ENCODE assay signal across 5 fruit fly cellular contexts in the genomic region with DNA sequence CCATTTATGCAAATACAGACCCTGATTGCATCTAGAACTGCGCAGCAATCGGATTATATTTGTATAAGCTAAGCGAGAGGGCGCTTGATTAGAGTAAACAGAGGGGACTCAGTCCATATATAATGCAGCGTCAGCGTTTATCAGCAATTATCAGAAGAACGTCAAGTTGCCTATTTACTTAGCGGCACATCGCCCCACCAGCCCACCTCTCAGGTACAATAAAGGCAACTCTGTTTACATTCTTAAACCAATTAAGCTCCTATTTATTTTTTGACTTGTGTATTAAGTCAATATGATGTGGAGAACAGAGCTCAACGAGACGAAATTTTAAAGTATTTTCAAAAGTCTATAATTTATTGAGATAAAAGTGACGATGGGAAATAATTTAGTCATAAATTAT.
TF ChIP-seq lines count a peak whose summit lies in the region.

No protein-coding gene starts in this region.

TF ChIP-seq in whole organism, adult, 20 proteins besides CTCF, POLR2A, EP300 and RAD21 (continued from another document):
- peak; percentile 56 for TF ChIP-seq bab1 (GFP tag; optimal IDR thresholded peaks at IDR 0.05; lab: Kevin White, UChicago)
- peak; percentile 99 for TF ChIP-seq CG1620 (GFP tag; optimal IDR thresholded peaks at IDR 0.05; lab: Kevin White, UChicago)
- TF ChIP-seq Crg-1 (GFP tag; optimal IDR thresholded peaks at IDR 0.05; lab: Kevin White, UChicago), result peak; percentile 100
TF ChIP-seq in whole organism, adult: peak in this region for 20.

TF ChIP-seq in whole organism, embryonic, 481 proteins besides CTCF, POLR2A, EP300 and RAD21 (continued from another document and continues in another):
- no peak for TF ChIP-seq vnd (GFP tag; IDR thresholded peaks at IDR 0.05; lab: Robert Waterston, UW; ENCODE audit: partially characterized antibody)
- TF ChIP-seq br (optimal IDR thresholded peaks at IDR 0.05; lab: Kevin White, UChicago), result no peak
- TF ChIP-seq ranshi (GFP tag; IDR thresholded peaks at IDR 0.05; lab: Robert Waterston, UW), result peak; percentile 75
- TF ChIP-seq gcm2 (GFP tag; optimal IDR thresholded peaks at IDR 0.05; lab: Kevin White, UChicago), result no peak
- TF ChIP-seq unpg (GFP tag; optimal IDR thresholded peaks at IDR 0.05; lab: Kevin White, UChicago), result peak; percentile 78
- peak; percentile 82 for TF ChIP-seq CG5180 (GFP tag; optimal IDR thresholded peaks at IDR 0.05; lab: Kevin White, UChicago)
- TF ChIP-seq Camta (GFP tag; optimal IDR thresholded peaks at IDR 0.05; lab: Kevin White, UChicago), result peak; percentile 82
- TF ChIP-seq CG9437 (GFP tag; optimal IDR thresholded peaks at IDR 0.05; lab: Kevin White, UChicago), result no peak
- no peak for TF ChIP-seq HLH54F (GFP tag; optimal IDR thresholded peaks at IDR 0.05; lab: Kevin White, UChicago)
- no peak for TF ChIP-seq CG2129 (GFP tag; IDR thresholded peaks at IDR 0.05; lab: Robert Waterston, UW; ENCODE audit: partially characterized antibody)
- peak; percentile 26 for TF ChIP-seq Myb (GFP tag; optimal IDR thresholded peaks at IDR 0.05; lab: Kevin White, UChicago)
- peak; percentile 18 for TF ChIP-seq fd102C (GFP tag; optimal IDR thresholded peaks at IDR 0.05; lab: Kevin White, UChicago)
- TF ChIP-seq CG4282 (GFP tag; optimal IDR thresholded peaks at IDR 0.05; lab: Kevin White, UChicago), result no peak
- TF ChIP-seq dan (GFP tag; IDR thresholded peaks at IDR 0.05; lab: Robert Waterston, UW), result no peak
- TF ChIP-seq kay (GFP tag; optimal IDR thresholded peaks at IDR 0.05; lab: Kevin White, UChicago), result peak; percentile 90
- TF ChIP-seq fu2 (GFP tag; optimal IDR thresholded peaks at IDR 0.05; lab: Kevin White, UChicago), result no peak
- peak; percentile 79 for TF ChIP-seq Sry-β (GFP tag; optimal IDR thresholded peaks at IDR 0.05; lab: Kevin White, UChicago)
- TF ChIP-seq vvl (GFP tag; IDR thresholded peaks at IDR 0.05; lab: Robert Waterston, UW), result peak; percentile 72
- peak; percentile 93 for TF ChIP-seq Blimp-1 (GFP tag; optimal IDR thresholded peaks at IDR 0.05; lab: Kevin White, UChicago)
- TF ChIP-seq jigr1 (GFP tag; IDR thresholded peaks at IDR 0.05; lab: Robert Waterston, UW), result no peak
- peak; percentile 52; the same call in 1 of the 3 replicates for TF ChIP-seq CG2199 (GFP tag; IDR thresholded peaks at IDR 0.05; lab: Robert Waterston, UW)
- peak; percentile 50 for TF ChIP-seq Ptx1 (GFP tag; IDR thresholded peaks at IDR 0.05; lab: Robert Waterston, UW)
- no peak for TF ChIP-seq insv (GFP tag; optimal IDR thresholded peaks at IDR 0.05; lab: Kevin White, UChicago)
- TF ChIP-seq mam (GFP tag; optimal IDR thresholded peaks at IDR 0.05; lab: Kevin White, UChicago), result peak; percentile 62
- no peak for TF ChIP-seq B-H2 (GFP tag; optimal IDR thresholded peaks at IDR 0.05; lab: Kevin White, UChicago)
- no peak for TF ChIP-seq Dfd (GFP tag; optimal IDR thresholded peaks at IDR 0.05; lab: Kevin White, UChicago)
- TF ChIP-seq CG15601 (tag; optimal IDR thresholded peaks at IDR 0.05; lab: Kevin White, UChicago), result peak; percentile 48
- peak; percentile 61 for TF ChIP-seq gsb (GFP tag; IDR thresholded peaks at IDR 0.05; lab: Robert Waterston, UW)
- TF ChIP-seq eve (GFP tag; optimal IDR thresholded peaks at IDR 0.05; lab: Kevin White, UChicago), result peak in 1 of 2 experiments; percentile 47
- peak; percentile 91 for TF ChIP-seq CG10654 (GFP tag; optimal IDR thresholded peaks at IDR 0.05; lab: Kevin White, UChicago)
- peak; percentile 34 for TF ChIP-seq CG4707 (GFP tag; optimal IDR thresholded peaks at IDR 0.05; lab: Kevin White, UChicago)

TF ChIP-seq in whole organism, prepupa, 60 proteins besides CTCF, POLR2A, EP300 and RAD21 (continued from another document and continues in another):
- TF ChIP-seq CG11294 (GFP tag; IDR thresholded peaks at IDR 0.05; lab: Robert Waterston, UW) (peak; percentile 53; the same call in 1 of the 2 replicates), CG10631 (GFP tag; optimal IDR thresholded peaks at IDR 0.05; lab: Kevin White, UChicago) (peak; percentile 92), cyc (GFP tag; optimal IDR thresholded peaks at IDR 0.05; lab: Kevin White, UChicago) (peak; percentile 58), vri (GFP tag; optimal IDR thresholded peaks at IDR 0.05; lab: Kevin White, UChicago) (peak; percentile 96), Sox14 (GFP tag; optimal IDR thresholded peaks at IDR 0.05; lab: Kevin White, UChicago) (peak; percentile 68), achi (GFP tag; optimal IDR thresholded peaks at IDR 0.05; lab: Kevin White, UChicago) (peak; percentile 82), esn (GFP tag; optimal IDR thresholded peaks at IDR 0.05; lab: Kevin White, UChicago) (peak; percentile 88), Blimp-1 (GFP tag; optimal IDR thresholded peaks at IDR 0.05; lab: Kevin White, UChicago) (peak; percentile 73), CG16779 (tag; optimal IDR thresholded peaks at IDR 0.05; lab: Kevin White, UChicago) (peak; percentile 83), CG3919 (GFP tag; optimal IDR thresholded peaks at IDR 0.05; lab: Kevin White, UChicago) (peak; percentile 87), Gug (GFP tag; IDR thresholded peaks at IDR 0.05; lab: Robert Waterston, UW) (peak; percentile 50), Sox15 (GFP tag; optimal IDR thresholded peaks at IDR 0.05; lab: Kevin White, UChicago) (no peak), Sox102F (GFP tag; optimal IDR thresholded peaks at IDR 0.05; lab: Kevin White, UChicago) (peak; percentile 83), dac (GFP tag; optimal IDR thresholded peaks at IDR 0.05; lab: Kevin White, UChicago) (no peak), fd59A (GFP tag; optimal IDR thresholded peaks at IDR 0.05; lab: Kevin White, UChicago) (peak; percentile 77), CG31627 (GFP tag; optimal IDR thresholded peaks at IDR 0.05; lab: Kevin White, UChicago) (peak; percentile 75), CG8632 (GFP tag; optimal IDR thresholded peaks at IDR 0.05; lab: Kevin White, UChicago) (peak; percentile 92), CG11902 (GFP tag; optimal IDR thresholded peaks at IDR 0.05; lab: Kevin White, UChicago) (peak; percentile 16), fd85E (GFP tag; optimal IDR thresholded peaks at IDR 0.05; lab: Kevin White, UChicago) (peak; percentile 50), CG10669 (GFP tag; optimal IDR thresholded peaks at IDR 0.05; lab: Kevin White, UChicago) (peak; percentile 89), Ets96B (tag; optimal IDR thresholded peaks at IDR 0.05; lab: Kevin White, UChicago) (peak; percentile 65), Lpt (GFP tag; optimal IDR thresholded peaks at IDR 0.05; lab: Kevin White, UChicago) (peak; percentile 41), CG34406 (GFP tag; optimal IDR thresholded peaks at IDR 0.05; lab: Kevin White, UChicago) (peak; percentile 86), CG6163 (GFP tag; IDR thresholded peaks at IDR 0.05; lab: Robert Waterston, UW) (peak; percentile 90), OdsH (GFP tag; optimal IDR thresholded peaks at IDR 0.05; lab: Kevin White, UChicago) (peak; percentile 79), Hr4 (GFP tag; optimal IDR thresholded peaks at IDR 0.05; lab: Kevin White, UChicago) (peak; percentile 23), salr (GFP tag; optimal IDR thresholded peaks at IDR 0.05; lab: Kevin White, UChicago) (peak; percentile 46 to 84), CG1621 (tag; optimal IDR thresholded peaks at IDR 0.05; lab: Kevin White, UChicago) (peak; percentile 85), CG32006 (GFP tag; optimal IDR thresholded peaks at IDR 0.05; lab: Kevin White, UChicago) (peak; percentile 61), CG6854 (GFP tag; optimal IDR thresholded peaks at IDR 0.05; lab: Kevin White, UChicago) (peak; percentile 78), Eip75B (GFP tag; optimal IDR thresholded peaks at IDR 0.05; lab: Kevin White, UChicago) (peak; percentile 75)

TF ChIP-seq in whole organism, pupa, 21 proteins besides CTCF, POLR2A, EP300 and RAD21 (continued from another document):
- TF ChIP-seq Snoo (tag; optimal IDR thresholded peaks at IDR 0.05; lab: Kevin White, UChicago), result peak; percentile 81
- peak; percentile 57 for TF ChIP-seq CG8301 (tag; optimal IDR thresholded peaks at IDR 0.05; lab: Kevin White, UChicago)

TF ChIP-seq in whole organism, wandering third instar larva, 38 proteins besides CTCF, POLR2A, EP300 and RAD21 (continued from another document):
- TF ChIP-seq usp (GFP tag; optimal IDR thresholded peaks at IDR 0.05; lab: Kevin White, UChicago) (no peak), woc (GFP tag; optimal IDR thresholded peaks at IDR 0.05; lab: Kevin White, UChicago) (peak; percentile 76), psq (GFP tag; optimal IDR thresholded peaks at IDR 0.05; lab: Kevin White, UChicago) (peak; percentile 93), dl (GFP tag; optimal IDR thresholded peaks at IDR 0.05; lab: Kevin White, UChicago; ENCODE audit: insufficient read depth in 1 of 2, partially characterized antibody in 2 of 2) (no peak), foxo (GFP tag; optimal IDR thresholded peaks at IDR 0.05; lab: Kevin White, UChicago) (peak; percentile 83 to 95), brk (GFP tag; optimal IDR thresholded peaks at IDR 0.05; lab: Kevin White, UChicago) (peak; percentile 96), fru (GFP tag; optimal IDR thresholded peaks at IDR 0.05; lab: Kevin White, UChicago) (peak; percentile 96), Myc (optimal IDR thresholded peaks at IDR 0.05; lab: Kevin White, UChicago) (no peak), sv (GFP tag; optimal IDR thresholded peaks at IDR 0.05; lab: Kevin White, UChicago) (no peak), pan (optimal IDR thresholded peaks at IDR 0.05; lab: Kevin White, UChicago) (no peak), Hnf4 (GFP tag; optimal IDR thresholded peaks at IDR 0.05; lab: Kevin White, UChicago) (peak; percentile 99), Jra (GFP tag; optimal IDR thresholded peaks at IDR 0.05; lab: Kevin White, UChicago) (peak; percentile 98), jim (GFP tag; optimal IDR thresholded peaks at IDR 0.05; lab: Kevin White, UChicago) (peak; percentile 96)
